Fruit fly (Drosophila melanogaster) whole organism, embryonic: ENCODE results near the gene Hayan.

ENCODE experiments used
- Abd-B ChIP-seq: fragments of 200-800 bp; sonication (Bioruptor generic); optimal IDR thresholded peaks from 2 replicates; lab custom pipeline; 2018; ENCODE audit warnings: missing biosample characterization, mild to moderate bottlenecking, missing genetic modification characterization, moderate library complexity
- Bteb2 ChIP-seq: fragments of 200-800 bp; sonication (Bioruptor generic); optimal IDR thresholded peaks from 2 replicates; lab custom pipeline; 2016; ENCODE audit warnings: missing biosample characterization, missing genetic modification characterization
- C15 ChIP-seq: fragments of 200-800 bp; sonication (Bioruptor generic); IDR thresholded peaks from 3 replicates; pipeline ENCODE4 v1.3.6; 2022; ENCODE audit warnings: missing biosample characterization, missing genetic modification characterization
- CG11695 ChIP-seq: fragments of 200-800 bp; sonication (Bioruptor generic); IDR thresholded peaks from 3 replicates; pipeline ENCODE4 v1.3.6; 2022; ENCODE audit warnings: missing biosample characterization, missing genetic modification characterization
- CG11696 ChIP-seq: fragments of 200-800 bp; sonication (Bioruptor generic); IDR thresholded peaks from 2 replicates; pipeline ENCODE4 v1.3.6; 2022; ENCODE audit warnings: missing biosample characterization, missing genetic modification characterization
- CG12236 ChIP-seq: fragments of 200-800 bp; sonication (Bioruptor generic); optimal IDR thresholded peaks from 2 replicates; lab custom pipeline; 2016; ENCODE audit warnings: missing biosample characterization, missing genetic modification characterization
- CG12769 ChIP-seq: fragments of 200-800 bp; sonication (Bioruptor generic); optimal IDR thresholded peaks from 2 replicates; lab custom pipeline; 2019; ENCODE audit warnings: missing biosample characterization, mild to moderate bottlenecking, missing genetic modification characterization, moderate library complexity
- CG13424 ChIP-seq: fragments of 200-800 bp; sonication (Bioruptor generic); optimal IDR thresholded peaks from 2 replicates; lab custom pipeline; 2019; ENCODE audit warnings: missing biosample characterization, mild to moderate bottlenecking, missing genetic modification characterization, moderate library complexity
- CG15601 ChIP-seq: fragments of 200-800 bp; sonication (Bioruptor generic); optimal IDR thresholded peaks from 3 replicates; lab custom pipeline; 2019; ENCODE audit warnings: missing biosample characterization, mild to moderate bottlenecking, missing genetic modification characterization, moderate library complexity
- CG18476 ChIP-seq: fragments of 200-800 bp; sonication (Bioruptor generic); optimal IDR thresholded peaks from 2 replicates; lab custom pipeline; 2016; ENCODE audit warnings: missing biosample characterization, mild to moderate bottlenecking, missing genetic modification characterization
- CG31224 ChIP-seq: fragments of 200-800 bp; sonication (Bioruptor generic); IDR thresholded peaks from 2 replicates; pipeline ENCODE4 v1.3.6; 2022; ENCODE audit warnings: missing biosample characterization, missing genetic modification characterization
- CG5953 ChIP-seq: fragments of 200-800 bp; sonication (Bioruptor generic); IDR thresholded peaks from 2 replicates; pipeline ENCODE4 v1.3.6; 2022; ENCODE audit warnings: missing biosample characterization, missing genetic modification characterization
- CG6791 ChIP-seq: fragments of 200-800 bp; sonication (Bioruptor generic); IDR thresholded peaks from 3 replicates; pipeline ENCODE4 v1.3.6; 2022; ENCODE audit warnings: missing biosample characterization, missing genetic modification characterization; ENCODE audit not compliant: partially characterized antibody
- CG7556 ChIP-seq: fragments of 200-800 bp; sonication (Bioruptor generic); optimal IDR thresholded peaks from 2 replicates; lab custom pipeline; 2017; ENCODE audit warnings: missing biosample characterization, mild to moderate bottlenecking, missing genetic modification characterization
- CG8388 ChIP-seq: fragments of 200-800 bp; sonication (Bioruptor generic); optimal IDR thresholded peaks from 2 replicates; lab custom pipeline; 2019; ENCODE audit warnings: missing biosample characterization, mild to moderate bottlenecking, missing genetic modification characterization, moderate library complexity
- CG9727 ChIP-seq: fragments of 200-800 bp; sonication (Bioruptor generic); optimal IDR thresholded peaks from 3 replicates; lab custom pipeline; 2017; ENCODE audit warnings: missing biosample characterization, mild to moderate bottlenecking, missing genetic modification characterization
- Camta ChIP-seq: fragments of 200-800 bp; sonication (Bioruptor generic); optimal IDR thresholded peaks from 2 replicates; lab custom pipeline; 2016; ENCODE audit warnings: missing biosample characterization, missing genetic modification characterization
- CkIIα-i1 ChIP-seq: fragments of 200-800 bp; sonication (Bioruptor generic); IDR thresholded peaks from 2 replicates; pipeline ENCODE4 v1.3.6; 2022; ENCODE audit warnings: missing biosample characterization, missing genetic modification characterization
- CoRest ChIP-seq: fragments of 200-800 bp; sonication (Bioruptor generic); optimal IDR thresholded peaks from 3 replicates; lab custom pipeline; 2018; ENCODE audit warnings: missing biosample characterization, mild to moderate bottlenecking, missing genetic modification characterization, moderate library complexity
- D ChIP-seq, 2 experiments: fragments of 200-800 bp in 1 of 2; fragments of >200 bp in 1 of 2; sonication (Bioruptor generic) in 1 of 2; optimal IDR thresholded peaks; 2 replicates in 1 of 2; 3 replicates in 1 of 2; lab custom pipeline; 2017; ENCODE audit warnings: mild to moderate bottlenecking in 1 of 2, missing biosample characterization in 1 of 2, missing genetic modification characterization in 1 of 2, missing genetic modification reagents in 1 of 2
- Deaf1 ChIP-seq: fragments of 200-800 bp; optimal IDR thresholded peaks from 3 replicates; lab custom pipeline; 2019; ENCODE audit warnings: missing biosample characterization, mild to moderate bottlenecking, missing genetic modification characterization, moderate library complexity
- Doc3 ChIP-seq: fragments of 200-800 bp; sonication (Bioruptor generic); IDR thresholded peaks from 3 replicates; pipeline ENCODE4 v1.3.6; 2022; ENCODE audit warnings: missing biosample characterization, missing genetic modification characterization; ENCODE audit not compliant: partially characterized antibody
- E2f1 ChIP-seq: fragments of 200-800 bp; sonication (Bioruptor generic); IDR thresholded peaks from 2 replicates; pipeline ENCODE4 v1.3.6; 2022; ENCODE audit warnings: missing biosample characterization, missing genetic modification characterization
- GATAe ChIP-seq: fragments of 200-800 bp; sonication (Bioruptor generic); conservative IDR thresholded peaks from 2 replicates; pipeline ENCODE4 v1.3.6; 2022; ENCODE audit warnings: missing biosample characterization, missing genetic modification characterization
- Gsc ChIP-seq: fragments of 200-800 bp; sonication (Bioruptor generic); IDR thresholded peaks from 2 replicates; pipeline ENCODE4 v1.3.6; 2022; ENCODE audit warnings: missing biosample characterization, missing genetic modification characterization
- Hr3 ChIP-seq: fragments of 200-800 bp; sonication (Bioruptor generic); optimal IDR thresholded peaks from 3 replicates; lab custom pipeline; 2016; ENCODE audit warnings: missing biosample characterization, missing genetic modification characterization
- Jarid2 ChIP-seq: fragments of 200-800 bp; sonication (Bioruptor generic); optimal IDR thresholded peaks from 3 replicates; lab custom pipeline; 2017; ENCODE audit warnings: mild to moderate bottlenecking, missing biosample characterization, missing genetic modification reagents, missing genetic modification characterization
- Poxn ChIP-seq: fragments of 200-800 bp; sonication (Bioruptor generic); IDR thresholded peaks from 2 replicates; pipeline ENCODE4 v1.3.6; 2022; ENCODE audit warnings: missing biosample characterization, missing genetic modification characterization
- Six4 ChIP-seq: fragments of 200-800 bp; sonication (Bioruptor generic); optimal IDR thresholded peaks from 2 replicates; lab custom pipeline; 2016; ENCODE audit warnings: missing biosample characterization, missing genetic modification characterization
- Sox100B ChIP-seq: fragments of 200-800 bp; sonication (Bioruptor generic); optimal IDR thresholded peaks from 3 replicates; lab custom pipeline; 2018; ENCODE audit warnings: missing biosample characterization, mild to moderate bottlenecking, missing genetic modification characterization
- Sry-δ ChIP-seq: fragments of 200-800 bp; sonication (Bioruptor generic); optimal IDR thresholded peaks from 2 replicates; lab custom pipeline; 2016; ENCODE audit warnings: missing biosample characterization, missing genetic modification characterization
- Tbp ChIP-seq: fragments of >200 bp; optimal IDR thresholded peaks from 2 replicates; lab custom pipeline; 2018; ENCODE audit warnings: missing biosample characterization, missing genetic modification characterization
- cas ChIP-seq: fragments of 200-800 bp; sonication (Bioruptor generic); IDR thresholded peaks from 2 replicates; pipeline ENCODE4 v1.3.6; 2022; ENCODE audit warnings: missing biosample characterization, missing genetic modification characterization
- cwo ChIP-seq: fragments of 200-800 bp; sonication (Bioruptor generic); optimal IDR thresholded peaks from 3 replicates; lab custom pipeline; 2017; ENCODE audit warnings: missing biosample characterization, missing genetic modification characterization, mild to moderate bottlenecking, moderate library complexity, missing genetic modification reagents
- danr ChIP-seq: fragments of 200-800 bp; sonication (Bioruptor generic); IDR thresholded peaks from 2 replicates; pipeline ENCODE4 v1.3.6; 2022; ENCODE audit warnings: missing biosample characterization, missing genetic modification characterization
- dpn ChIP-seq, 2 experiments: fragments of 200-800 bp; sonication (Bioruptor generic); optimal IDR thresholded peaks; 3 replicates each; lab custom pipeline; 2016; ENCODE audit warnings: missing biosample characterization in 2 of 2, missing genetic modification characterization in 2 of 2
- emc ChIP-seq: fragments of 200-800 bp; sonication (Bioruptor generic); optimal IDR thresholded peaks from 2 replicates; lab custom pipeline; 2016; ENCODE audit warnings: missing biosample characterization, missing genetic modification characterization
- grn ChIP-seq: fragments of 200-800 bp; sonication (Bioruptor generic); optimal IDR thresholded peaks from 3 replicates; lab custom pipeline; 2017; ENCODE audit warnings: missing biosample characterization, missing genetic modification characterization
- nom ChIP-seq: fragments of 200-800 bp; sonication (Bioruptor generic); optimal IDR thresholded peaks from 2 replicates; lab custom pipeline; 2017; ENCODE audit warnings: missing biosample characterization, missing genetic modification characterization, mild to moderate bottlenecking, moderate library complexity, missing genetic modification reagents
- pho ChIP-seq: fragments of 200-800 bp; sonication (Bioruptor generic); optimal IDR thresholded peaks from 2 replicates; lab custom pipeline; 2016; ENCODE audit warnings: missing biosample characterization, missing genetic modification characterization
- pnt ChIP-seq: fragments of 200-800 bp; sonication (Bioruptor generic); optimal IDR thresholded peaks from 3 replicates; lab custom pipeline; 2016; ENCODE audit warnings: missing biosample characterization, missing genetic modification characterization
- prd ChIP-seq, 3 experiments: fragments of >200 bp in 2 of 3; fragments of 200-800 bp in 1 of 3; sonication (Bioruptor generic) in 1 of 3; optimal IDR thresholded peaks in 2 of 3; IDR thresholded peaks in 1 of 3; 2 replicates in 2 of 3; 3 replicates in 1 of 3; pipeline versions ENCODE4 v1.3.6 to Lab custom; 2017 to 2022; ENCODE audit warnings: missing biosample characterization in 1 of 3, missing genetic modification characterization in 1 of 3
- psq ChIP-seq: fragments of 200-800 bp; sonication (Bioruptor generic); optimal IDR thresholded peaks from 2 replicates; lab custom pipeline; 2017; ENCODE audit warnings: missing biosample characterization, missing genetic modification characterization
- rib ChIP-seq: fragments of 200-800 bp; sonication (Bioruptor generic); IDR thresholded peaks from 2 replicates; pipeline ENCODE4 v1.3.6; 2022; ENCODE audit warnings: missing biosample characterization, missing genetic modification characterization
- schlank ChIP-seq: fragments of 200-800 bp; sonication (Bioruptor generic); optimal IDR thresholded peaks from 2 replicates; lab custom pipeline; 2018; ENCODE audit warnings: missing biosample characterization, mild to moderate bottlenecking, missing genetic modification characterization
- sens ChIP-seq: fragments of 200-800 bp; sonication (Bioruptor generic); peaks from one replicate; lab custom pipeline; 2016; ENCODE audit warnings: missing biosample characterization, missing genetic modification characterization
- slbo ChIP-seq: fragments of 200-800 bp; sonication (Bioruptor generic); IDR thresholded peaks from 2 replicates; pipeline ENCODE4 v1.3.6; 2022; ENCODE audit warnings: missing biosample characterization, missing genetic modification characterization
- ttk ChIP-seq: fragments of 200-800 bp; sonication (Bioruptor generic); IDR thresholded peaks from 2 replicates; pipeline ENCODE4 v2.1.2; 2022; ENCODE audit warnings: missing biosample characterization, missing genetic modification characterization
- unpg ChIP-seq: fragments of 200-800 bp; sonication (Bioruptor generic); optimal IDR thresholded peaks from 3 replicates; lab custom pipeline; 2018; ENCODE audit warnings: missing biosample characterization, mild to moderate bottlenecking, missing genetic modification characterization, moderate library complexity
- wor ChIP-seq: fragments of 200-800 bp; sonication (Bioruptor generic); IDR thresholded peaks from 2 replicates; pipeline ENCODE4 v1.3.6; 2022; ENCODE audit warnings: missing biosample characterization, missing genetic modification characterization

Gene Hayan

DNA sequence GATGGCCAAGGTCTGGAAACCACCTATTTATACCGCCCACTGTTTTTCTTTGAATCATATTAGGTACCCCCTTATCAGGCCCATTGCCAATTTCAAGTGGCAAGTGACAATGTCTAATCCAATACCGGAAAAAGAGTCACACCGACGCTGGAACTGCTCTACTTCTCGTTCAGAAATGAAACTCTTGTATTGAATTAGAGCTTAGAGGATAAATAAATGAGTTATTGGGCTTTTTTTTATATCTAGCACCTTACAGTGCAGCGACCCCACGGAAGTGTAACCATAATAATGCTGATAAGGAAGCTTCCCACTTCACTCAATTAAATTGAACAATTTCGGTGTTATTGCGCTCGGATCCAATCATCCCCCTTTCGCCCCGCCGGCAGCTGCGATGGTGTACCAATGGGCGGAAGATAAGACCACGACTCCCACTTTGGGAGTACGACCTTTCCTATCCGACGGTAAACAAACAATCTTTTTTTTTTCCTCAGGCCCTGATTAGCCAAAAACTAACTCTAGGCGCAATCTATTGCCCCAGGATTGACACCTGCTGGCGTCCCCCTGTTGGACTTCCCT lies 10.7 kb upstream of the Hayan start, which contains the start of gene CG15043 (continued):
- TF ChIP-seq ttk (GFP tag; lab: Robert Waterston, UW), result 0 out of 2 replicates have a peak, but pooled peaks have one; percentile 34
- no peak for TF ChIP-seq Tbp
- no peak for TF ChIP-seq nom (GFP tag; lab: Kevin White, UChicago)
- TF ChIP-seq psq (GFP tag; lab: Kevin White, UChicago), result no peak
- TF ChIP-seq slbo (GFP tag; lab: Robert Waterston, UW), result peak; percentile 71
- TF ChIP-seq CkIIα-i1 (GFP tag; lab: Robert Waterston, UW), result no peak
- no peak for TF ChIP-seq C15 (GFP tag; lab: Robert Waterston, UW)
- peak; percentile 61; the same call in 1 of the 3 replicates for TF ChIP-seq CG11695 (GFP tag; lab: Robert Waterston, UW)
- no peak for TF ChIP-seq danr (GFP tag; lab: Robert Waterston, UW)
- TF ChIP-seq D (optimal IDR thresholded peaks at IDR 0.05; lab: Kevin White, UChicago), result no peak
- TF ChIP-seq D (GFP tag; optimal IDR thresholded peaks at IDR 0.05; lab: Kevin White, UChicago), result no peak
- no peak for TF ChIP-seq Jarid2 (GFP tag; lab: Kevin White, UChicago)
- peak; percentile 16 for TF ChIP-seq Sry-δ
- TF ChIP-seq Abd-B (GFP tag; lab: Kevin White, UChicago), result no peak
- no peak for TF ChIP-seq Bteb2 (GFP tag; lab: Kevin White, UChicago)
- no peak for TF ChIP-seq Poxn (GFP tag; lab: Robert Waterston, UW)
- no peak for TF ChIP-seq Doc3
- no peak for TF ChIP-seq Deaf1 (tag; lab: Kevin White, UChicago)
- no peak for TF ChIP-seq schlank (tag; lab: Kevin White, UChicago)
- peak in 1 of 2 experiments; percentile 35 for TF ChIP-seq dpn (GFP tag; optimal IDR thresholded peaks at IDR 0.05; lab: Kevin White, UChicago)
- TF ChIP-seq E2f1 (GFP tag; lab: Robert Waterston, UW), result peak; percentile 49; the same call in 1 of the 2 replicates
- TF ChIP-seq CG18476 (GFP tag; lab: Kevin White, UChicago), result peak; percentile 13
- TF ChIP-seq Hr3 (GFP tag; lab: Kevin White, UChicago), result no peak
- TF ChIP-seq wor, result no peak
- TF ChIP-seq CG13424, result no peak
- peak; percentile 12 for TF ChIP-seq CG9727 (GFP tag; lab: Kevin White, UChicago)
- no peak for TF ChIP-seq Sox100B
- TF ChIP-seq CG5953, result no peak
- TF ChIP-seq prd (optimal IDR thresholded peaks at IDR 0.05; lab: Kevin White, UChicago), result no peak
- TF ChIP-seq prd (GFP tag; IDR thresholded peaks at IDR 0.05; lab: Robert Waterston, UW), result no peak; the same call in 2 of the 3 replicates
- peak; percentile 61 for TF ChIP-seq CG12769
- TF ChIP-seq CG12236 (GFP tag; lab: Kevin White, UChicago), result no peak
- TF ChIP-seq CoRest, result no peak
- TF ChIP-seq Camta (GFP tag; lab: Kevin White, UChicago), result no peak
- TF ChIP-seq CG15601, result no peak
- no peak for TF ChIP-seq pnt (GFP tag; lab: Kevin White, UChicago)
- peak; percentile 81 for TF ChIP-seq GATAe (GFP tag; lab: Robert Waterston, UW)
- no peak for TF ChIP-seq CG8388 (GFP tag; lab: Kevin White, UChicago)
- 0 out of 2 replicates have a peak, but pooled peaks have one; percentile 31 for TF ChIP-seq CG31224
- no peak for TF ChIP-seq Six4 (GFP tag; lab: Kevin White, UChicago)
- TF ChIP-seq rib (GFP tag; lab: Robert Waterston, UW), result peak; percentile 23; the same call in 1 of the 2 replicates
- TF ChIP-seq CG6791 (GFP tag; lab: Robert Waterston, UW), result no peak
- TF ChIP-seq sens (GFP tag; lab: Kevin White, UChicago), result peak; percentile 58
- no peak for TF ChIP-seq unpg
- TF ChIP-seq Gsc (GFP tag; lab: Robert Waterston, UW), result no peak
- no peak for TF ChIP-seq CG7556 (GFP tag; lab: Kevin White, UChicago)
- TF ChIP-seq grn, result peak; percentile 14
- peak; percentile 44 for TF ChIP-seq cwo (GFP tag; lab: Kevin White, UChicago)
- TF ChIP-seq CG11696 (GFP tag; lab: Robert Waterston, UW), result no peak
- peak; percentile 37 for TF ChIP-seq pho (GFP tag; lab: Kevin White, UChicago)
- no peak for TF ChIP-seq cas (GFP tag; lab: Robert Waterston, UW)
- no peak for TF ChIP-seq emc
